Worm (Caenorhabditis elegans) whole organism, L3 larva: ENCODE results near the gene F20G2.1.

ENCODE experiments used
- nhr-237 ChIP-seq: fragments of 150-350 bp; optimal IDR thresholded peaks from 2 replicates; lab custom pipeline; 2014; ENCODE audit warnings: missing biosample characterization, missing genetic modification characterization
- pha-4 ChIP-seq: fragments of 150-350 bp; optimal IDR thresholded peaks from 2 replicates; lab custom pipeline; 2014; ENCODE audit warnings: missing biosample characterization, missing genetic modification reagents, missing genetic modification characterization
- snpc-4 ChIP-seq: fragments of 150-350 bp; optimal IDR thresholded peaks from 2 replicates; lab custom pipeline; 2014; ENCODE audit warnings: missing biosample characterization, missing genetic modification characterization
- tbx-2 ChIP-seq: sonication (generic microtip); optimal IDR thresholded peaks from 2 replicates; lab custom pipeline; 2016; ENCODE audit warnings: mild to moderate bottlenecking, missing genetic modification characterization, missing compliant biosample characterization

DNA sequence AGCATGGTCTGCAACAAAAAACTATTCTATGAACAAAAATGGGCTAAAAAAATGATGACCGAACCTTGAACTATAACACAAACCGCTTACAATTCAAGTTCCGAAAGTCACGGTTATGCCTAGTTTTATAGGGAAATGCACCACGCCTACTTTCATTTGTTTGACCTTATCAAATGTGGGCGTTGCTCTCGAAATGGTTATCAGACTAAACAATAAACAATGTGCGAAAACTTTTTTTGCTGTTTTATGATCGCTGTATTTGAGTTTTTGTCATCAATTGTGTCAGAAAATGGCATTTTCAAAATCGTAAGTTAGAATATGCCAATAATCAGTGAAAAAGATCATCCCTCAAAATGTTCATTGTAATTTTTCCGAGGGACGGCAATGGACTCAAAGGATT, 17.2 kb downstream of the F20G2.1 start, which contains the start of gene F35E12.6:
- TF ChIP-seq snpc-4 (tag; lab: Kevin White, UChicago): no peak
- TF ChIP-seq pha-4 (tag; lab: Kevin White, UChicago): no peak
- TF ChIP-seq tbx-2 (tag; lab: Kevin White, UChicago): no peak
- no peak for TF ChIP-seq nhr-237 (tag; lab: Kevin White, UChicago)
